Worm (Caenorhabditis elegans) whole organism, mixed stage, embryonic: ENCODE measurements around the gene clec-67.

ENCODE experiments used
- M03D4.4 ChIP-seq: sonication (generic microtip); optimal IDR thresholded peaks from 2 replicates; lab custom pipeline; 2017; ENCODE audit warnings: mild to moderate bottlenecking, missing genetic modification characterization, missing compliant biosample characterization
- bed-3 ChIP-seq: fragments of 200-800 bp; sonication (Bioruptor generic); optimal IDR thresholded peaks from 3 replicates; lab custom pipeline; 2018; ENCODE audit warnings: mild to moderate bottlenecking, missing genetic modification characterization, moderate library complexity, missing compliant biosample characterization
- ceh-39 ChIP-seq: fragments of 150-350 bp; optimal IDR thresholded peaks from 2 replicates; lab custom pipeline; 2014; ENCODE audit warnings: missing biosample characterization, missing genetic modification characterization
- ceh-43 ChIP-seq: fragments of 200-800 bp; sonication (Bioruptor generic); optimal IDR thresholded peaks from 2 replicates; lab custom pipeline; 2018; ENCODE audit warnings: mild to moderate bottlenecking, missing genetic modification characterization, moderate library complexity, missing compliant biosample characterization
- ces-1 ChIP-seq: fragments of 150-350 bp; optimal IDR thresholded peaks from 2 replicates; lab custom pipeline; 2014; ENCODE audit warnings: missing biosample characterization, missing genetic modification reagents, missing genetic modification characterization
- drap-1 ChIP-seq: fragments of 200-800 bp; sonication (Bioruptor generic); optimal IDR thresholded peaks from 3 replicates; lab custom pipeline; 2018; ENCODE audit warnings: mild to moderate bottlenecking, missing genetic modification characterization, missing compliant biosample characterization
- elt-3 ChIP-seq: fragments of 150-350 bp; optimal IDR thresholded peaks from 2 replicates; lab custom pipeline; 2014; ENCODE audit warnings: missing biosample characterization, missing genetic modification characterization
- flh-1 ChIP-seq: fragments of 200-800 bp; sonication (Bioruptor generic); optimal IDR thresholded peaks from 2 replicates; lab custom pipeline; 2018; ENCODE audit warnings: mild to moderate bottlenecking, missing genetic modification characterization, moderate library complexity, missing compliant biosample characterization
- ham-2 ChIP-seq: fragments of 200-800 bp; sonication (Bioruptor generic); optimal IDR thresholded peaks from 2 replicates; lab custom pipeline; 2018; ENCODE audit warnings: mild to moderate bottlenecking, missing genetic modification characterization, missing compliant biosample characterization
- lin-13 ChIP-seq: fragments of 150-350 bp; optimal IDR thresholded peaks from 2 replicates; lab custom pipeline; 2014; ENCODE audit warnings: missing biosample characterization, missing genetic modification characterization
- lin-32 ChIP-seq: fragments of 200-800 bp; sonication (Bioruptor generic); optimal IDR thresholded peaks from 2 replicates; lab custom pipeline; 2018; ENCODE audit warnings: mild to moderate bottlenecking, missing genetic modification characterization, missing compliant biosample characterization
- lsy-2 ChIP-seq: fragments of 150-350 bp; optimal IDR thresholded peaks from 2 replicates; lab custom pipeline; 2014; ENCODE audit warnings: missing biosample characterization, missing genetic modification characterization
- mab-5 ChIP-seq: fragments of 150-350 bp; optimal IDR thresholded peaks from 2 replicates; lab custom pipeline; 2014; ENCODE audit warnings: missing biosample characterization, missing genetic modification characterization
- mep-1 ChIP-seq: fragments of 150-350 bp; optimal IDR thresholded peaks from 2 replicates; lab custom pipeline; 2017; ENCODE audit warnings: missing biosample characterization, missing genetic modification reagents, missing genetic modification characterization, inconsistent platforms
- mls-2 ChIP-seq: sonication (generic microtip); optimal IDR thresholded peaks from 2 replicates; lab custom pipeline; 2016; ENCODE audit warnings: mild to moderate bottlenecking, missing genetic modification characterization, moderate library complexity, missing compliant biosample characterization
- nhr-12 ChIP-seq: fragments of 150-350 bp; optimal IDR thresholded peaks from 2 replicates; lab custom pipeline; 2014; ENCODE audit warnings: missing biosample characterization, missing genetic modification characterization
- nhr-237 ChIP-seq: fragments of 150-350 bp; optimal IDR thresholded peaks from 2 replicates; lab custom pipeline; 2014; ENCODE audit warnings: missing biosample characterization, missing genetic modification characterization
- nhr-28 ChIP-seq: fragments of 150-350 bp; optimal IDR thresholded peaks from 2 replicates; lab custom pipeline; 2014; ENCODE audit warnings: missing biosample characterization, missing genetic modification characterization
- nhr-76 ChIP-seq: sonication (generic microtip); optimal IDR thresholded peaks from 2 replicates; lab custom pipeline; 2017; ENCODE audit warnings: missing biosample characterization, missing genetic modification characterization
- pha-4 ChIP-seq: fragments of 150-350 bp; optimal IDR thresholded peaks from 2 replicates; lab custom pipeline; 2018; ENCODE audit warnings: missing biosample characterization, missing genetic modification reagents, missing genetic modification characterization
- snpc-4 ChIP-seq: fragments of 150-350 bp; optimal IDR thresholded peaks from 2 replicates; lab custom pipeline; 2014; ENCODE audit warnings: missing biosample characterization, missing genetic modification characterization
- sptf-1 ChIP-seq: sonication (generic microtip); optimal IDR thresholded peaks from 2 replicates; lab custom pipeline; 2017; ENCODE audit warnings: mild to moderate bottlenecking, missing genetic modification characterization, moderate library complexity, missing compliant biosample characterization
- tbx-8 ChIP-seq: fragments of 200-800 bp; sonication (Bioruptor generic); optimal IDR thresholded peaks from 2 replicates; lab custom pipeline; 2018; ENCODE audit warnings: mild to moderate bottlenecking, missing genetic modification characterization, moderate library complexity, missing compliant biosample characterization
- unc-39 ChIP-seq: fragments of 150-350 bp; optimal IDR thresholded peaks from 2 replicates; lab custom pipeline; 2014; ENCODE audit warnings: missing biosample characterization, missing genetic modification characterization
- unc-62 ChIP-seq: fragments of 150-350 bp; optimal IDR thresholded peaks from 2 replicates; lab custom pipeline; 2014; ENCODE audit warnings: missing biosample characterization, missing genetic modification reagents, missing genetic modification characterization
- zip-8 ChIP-seq: fragments of 150-350 bp; optimal IDR thresholded peaks from 2 replicates; lab custom pipeline; 2014; ENCODE audit warnings: missing biosample characterization, missing genetic modification characterization
- ztf-11 ChIP-seq: fragments of 150-350 bp; optimal IDR thresholded peaks from 2 replicates; lab custom pipeline; 2014; ENCODE audit warnings: missing biosample characterization, missing genetic modification characterization

Gene clec-67

ce11 chrIV:3956705-3957104, 34.7 kb downstream of the clec-67 start, which contains the start of gene clec-74:
TSS of gene clec-74 (plus strand) at chrIV:3957005.
- TF ChIP-seq unc-62, result no peak
- TF ChIP-seq mls-2, result no peak
- no peak for TF ChIP-seq nhr-76 (tag; lab: Kevin White, UChicago)
- no peak for TF ChIP-seq nhr-12 (tag; lab: Kevin White, UChicago)
- TF ChIP-seq sptf-1 (tag; lab: Kevin White, UChicago), result no peak
- no peak for TF ChIP-seq drap-1 (GFP tag; lab: Kevin White, UChicago)
- TF ChIP-seq unc-39 (tag; lab: Kevin White, UChicago), result no peak
- no peak for TF ChIP-seq mab-5
- no peak for TF ChIP-seq bed-3 (GFP tag; lab: Kevin White, UChicago)
- TF ChIP-seq mep-1 (tag; lab: Kevin White, UChicago), result no peak

ce11 chrIV:3960396-3960795, 38.4 kb downstream of the clec-67 start, which contains the start of gene clec-75:
TSS of gene clec-75 (plus strand) at chrIV:3960734.
- TF ChIP-seq ham-2 (GFP tag; lab: Kevin White, UChicago) (no peak), ces-1 (GFP tag; lab: Kevin White, UChicago) (no peak), nhr-12 (tag; lab: Kevin White, UChicago) (no peak), bed-3 (GFP tag; lab: Kevin White, UChicago) (no peak), zip-8 (tag; lab: Kevin White, UChicago) (no peak), flh-1 (GFP tag; lab: Kevin White, UChicago) (no peak), nhr-28 (tag; lab: Kevin White, UChicago) (no peak), unc-39 (tag; lab: Kevin White, UChicago) (no peak), pha-4 (tag; lab: Kevin White, UChicago) (no peak), mab-5 (no peak), lsy-2 (tag; lab: Kevin White, UChicago) (no peak), ceh-43 (GFP tag; lab: Kevin White, UChicago) (no peak), lin-13 (no peak), lin-32 (no peak), snpc-4 (no peak)
- TF ChIP-seq, all 35 proteins: peak for 0

- no peak for TF ChIP-seq bed-3 (GFP tag; lab: Kevin White, UChicago)
Observed at ce11 chrIV:3962584-3962983, 40.6 kb downstream of the clec-67 start, which contains the start of gene Y46C8AM.1. TSS of gene Y46C8AM.1 (plus strand) at chrIV:3962884.

- TF ChIP-seq drap-1 (GFP tag; lab: Kevin White, UChicago), result no peak
- TF ChIP-seq lin-32, result no peak
- TF ChIP-seq ztf-11 (tag; lab: Kevin White, UChicago), result no peak
- TF ChIP-seq tbx-8 (GFP tag; lab: Kevin White, UChicago), result no peak
- TF ChIP-seq elt-3 (tag; lab: Kevin White, UChicago), result no peak
- no peak for TF ChIP-seq M03D4.4 (tag; lab: Kevin White, UChicago)
- TF ChIP-seq lsy-2 (tag; lab: Kevin White, UChicago), result no peak
- TF ChIP-seq mls-2, result no peak
- no peak for TF ChIP-seq snpc-4
- TF ChIP-seq sptf-1 (tag; lab: Kevin White, UChicago), result no peak
- no peak for TF ChIP-seq nhr-76 (tag; lab: Kevin White, UChicago)
- no peak for TF ChIP-seq unc-39 (tag; lab: Kevin White, UChicago)
- TF ChIP-seq nhr-28 (tag; lab: Kevin White, UChicago), result no peak
- no peak for TF ChIP-seq bed-3 (GFP tag; lab: Kevin White, UChicago)
- no peak for TF ChIP-seq ham-2 (GFP tag; lab: Kevin White, UChicago)
- TF ChIP-seq ces-1 (GFP tag; lab: Kevin White, UChicago), result no peak
- TF ChIP-seq nhr-237 (tag; lab: Kevin White, UChicago), result no peak
- TF ChIP-seq zip-8 (tag; lab: Kevin White, UChicago), result no peak
Observed at ce11 chrIV:3963498-3963897, 41.5 kb downstream of the clec-67 start.

ce11 chrIV:3965013-3965412, 43.0 kb downstream of the clec-67 start, which contains the start of gene clec-76:
TSS of gene clec-76 (plus strand) at chrIV:3965246.
- no peak for TF ChIP-seq unc-39 (tag; lab: Kevin White, UChicago)
- no peak for TF ChIP-seq sptf-1 (tag; lab: Kevin White, UChicago)
- no peak for TF ChIP-seq ceh-39 (tag; lab: Kevin White, UChicago)
- no peak for TF ChIP-seq unc-62
- TF ChIP-seq lin-32, result no peak
- TF ChIP-seq, all 35 proteins: peak for 0

ce11 chrIV:3973049-3973448, 51.1 kb downstream of the clec-67 start, which contains the start of gene clec-79:
TSS of gene clec-79 (plus strand) at chrIV:3973349.
- TF ChIP-seq flh-1 (GFP tag; lab: Kevin White, UChicago), result no peak
- no peak for TF ChIP-seq mls-2
- TF ChIP-seq lsy-2 (tag; lab: Kevin White, UChicago), result no peak
- TF ChIP-seq pha-4 (tag; lab: Kevin White, UChicago), result no peak
- no peak for TF ChIP-seq lin-32
